Fruit fly (Drosophila melanogaster): Measurements from ENCODE around the gene fax.

The fax gene

DNA sequence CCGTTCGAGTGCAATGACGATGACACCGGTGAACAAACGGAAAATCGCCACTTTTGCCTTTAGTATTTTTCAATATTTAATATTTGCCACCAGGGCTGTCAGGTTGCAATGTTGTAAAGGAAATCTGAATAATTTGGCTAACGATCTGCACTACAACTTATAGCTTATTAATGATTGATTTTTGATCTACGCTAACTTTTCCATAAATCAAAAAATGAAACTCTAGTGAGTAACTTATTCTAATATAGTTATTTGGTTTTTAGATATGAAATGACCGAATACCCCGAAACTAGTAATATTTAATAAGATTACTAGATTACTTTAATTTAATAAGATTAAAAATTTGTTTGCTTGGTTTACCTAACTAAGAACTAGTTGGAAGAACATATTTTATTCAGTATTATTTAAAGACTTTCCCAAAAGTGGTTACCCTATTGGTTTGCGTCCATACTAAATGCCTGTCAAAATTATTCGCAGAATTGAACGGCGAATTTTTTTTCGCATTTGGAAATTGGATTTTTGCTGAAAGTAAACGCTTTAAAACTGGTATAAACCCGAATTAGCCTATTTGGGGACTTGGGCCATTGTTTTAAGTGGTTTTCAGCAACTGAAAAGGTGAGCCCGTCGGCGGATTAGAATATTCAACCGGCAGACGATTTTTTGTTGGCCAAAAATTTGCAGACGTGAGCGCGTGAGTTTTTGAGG, 25.6 kb downstream of the fax start, which contains the start of the genes Agpat3 and RAF2 (continued):
- TF ChIP-seq CG14014 (GFP tag; IDR thresholded peaks at IDR 0.05) (0 out of 2 replicates have a peak, but pooled peaks have one; percentile 49), CoRest (tag; optimal IDR thresholded peaks at IDR 0.05) (peak; percentile 75), dmrt11E (tag; optimal IDR thresholded peaks at IDR 0.05) (peak; percentile 39), esg (GFP tag; conservative IDR thresholded peaks at IDR 0.05) (peak; percentile 57), tin (GFP tag; optimal IDR thresholded peaks at IDR 0.05) (peak; percentile 67), CG9437 (GFP tag; optimal IDR thresholded peaks at IDR 0.05) (peak; percentile 42), sd (tag; optimal IDR thresholded peaks at IDR 0.05) (peak; percentile 27), br (optimal IDR thresholded peaks at IDR 0.05) (no peak), hbn (GFP tag; IDR thresholded peaks at IDR 0.05; ENCODE audit: partially characterized antibody) (no peak), ind (GFP tag; optimal IDR thresholded peaks at IDR 0.05) (peak; percentile 54), CG8478 (optimal IDR thresholded peaks at IDR 0.05) (no peak), E2f1 (GFP tag; IDR thresholded peaks at IDR 0.05) (peak; percentile 52), Atf-2 (GFP tag; optimal IDR thresholded peaks at IDR 0.05) (no peak), wek (GFP tag; optimal IDR thresholded peaks at IDR 0.05) (no peak), sima (GFP tag; optimal IDR thresholded peaks at IDR 0.05) (no peak), jigr1 (GFP tag; IDR thresholded peaks at IDR 0.05) (no peak), Ets65A (GFP tag) (peak; percentile 85), seq (GFP tag; IDR thresholded peaks at IDR 0.05) (no peak), CG3847 (GFP tag; IDR thresholded peaks at IDR 0.05) (peak; percentile 30; the same call in 1 of the 2 replicates), pros (GFP tag; optimal IDR thresholded peaks at IDR 0.05) (no peak), insv (GFP tag; optimal IDR thresholded peaks at IDR 0.05) (no peak), H15 (GFP tag; IDR thresholded peaks at IDR 0.05) (0 out of 3 replicates have a peak, but pooled peaks have one; percentile 13), al (GFP tag; IDR thresholded peaks at IDR 0.05) (peak; percentile 42), Abd-B (GFP tag; optimal IDR thresholded peaks at IDR 0.05) (peak; percentile 81), CG6683 (GFP tag; optimal IDR thresholded peaks at IDR 0.05) (no peak), corto (GFP tag; optimal IDR thresholded peaks at IDR 0.05) (peak; percentile 11), E2f2 (GFP tag; IDR thresholded peaks at IDR 0.05) (peak; percentile 31; the same call in 1 of the 2 replicates), dati (GFP tag; IDR thresholded peaks at IDR 0.05) (no peak), CG12942 (GFP tag; optimal IDR thresholded peaks at IDR 0.05) (no peak), CG3163 (GFP tag; optimal IDR thresholded peaks at IDR 0.05) (no peak), ftz-f1 (GFP tag; optimal IDR thresholded peaks at IDR 0.05) (no peak), CG2678 (tag; optimal IDR thresholded peaks at IDR 0.05) (peak; percentile 50), Sox102F (GFP tag; optimal IDR thresholded peaks at IDR 0.05) (peak; percentile 46), phol (tag; optimal IDR thresholded peaks at IDR 0.05) (peak; percentile 60), Drgx (GFP tag; IDR thresholded peaks at IDR 0.05) (peak; percentile 5; the same call in 1 of the 2 replicates), CG1529 (GFP tag; optimal IDR thresholded peaks at IDR 0.05) (no peak), PHDP (tag; optimal IDR thresholded peaks at IDR 0.05) (peak; percentile 40), CG8944 (GFP tag; optimal IDR thresholded peaks at IDR 0.05) (peak; percentile 6), pzg (GFP tag; optimal IDR thresholded peaks at IDR 0.05) (peak; percentile 44), Xrp1 (GFP tag; IDR thresholded peaks at IDR 0.05) (0 out of 2 replicates have a peak, but pooled peaks have one; percentile 28), ase (GFP tag; IDR thresholded peaks at IDR 0.05) (no peak), ranshi (GFP tag; IDR thresholded peaks at IDR 0.05) (no peak; the same call in 1 of the 2 replicates), sc (optimal IDR thresholded peaks at IDR 0.05) (no peak), sc (GFP tag; optimal IDR thresholded peaks at IDR 0.05) (no peak), kni (GFP tag; optimal IDR thresholded peaks at IDR 0.05) (no peak), CG2199 (GFP tag; IDR thresholded peaks at IDR 0.05) (no peak), CG14710 (tag; optimal IDR thresholded peaks at IDR 0.05) (peak; percentile 76), CG16863 (GFP tag; optimal IDR thresholded peaks at IDR 0.05) (no peak), ci (GFP tag; IDR thresholded peaks at IDR 0.05) (0 out of 3 replicates have a peak, but pooled peaks have one; percentile 5), CHES-1-like (GFP tag; optimal IDR thresholded peaks at IDR 0.05) (peak; percentile 20), Sry-β (GFP tag; optimal IDR thresholded peaks at IDR 0.05) (no peak)

Measured in whole organism, embryonic.